Fruit fly (Drosophila melanogaster): ENCODE results near the gene Ssb-c31a.

Ssb-c31a gene

dm6 chr2L:8162307-8163024, 48.7 kb upstream of the Ssb-c31a start, which contains the start of gene Acbp1:
Acbp1 (minus strand) TSS chr2L:8162452.
- TF ChIP-seq Vsx2 (GFP tag; optimal IDR thresholded peaks at IDR 0.05; ENCODE audit: partially characterized antibody) (no peak), Rel (GFP tag; optimal IDR thresholded peaks at IDR 0.05) (peak; percentile 92), Rel (tag; optimal IDR thresholded peaks at IDR 0.05) (peak; percentile 90), dl (GFP tag; optimal IDR thresholded peaks at IDR 0.05; ENCODE audit: insufficient read depth in 1 of 2, partially characterized antibody in 2 of 2) (no peak), CrebA (GFP tag; optimal IDR thresholded peaks at IDR 0.05; ENCODE audit: borderline replicate concordance) (peak; percentile 38), fru (GFP tag; optimal IDR thresholded peaks at IDR 0.05) (peak; percentile 95), Abd-B (GFP tag; optimal IDR thresholded peaks at IDR 0.05) (no peak), lola (GFP tag; optimal IDR thresholded peaks at IDR 0.05) (no peak), dsf (GFP tag; optimal IDR thresholded peaks at IDR 0.05; ENCODE audit: borderline replicate concordance) (peak; percentile 73), jim (GFP tag; optimal IDR thresholded peaks at IDR 0.05) (no peak), Jra (GFP tag; optimal IDR thresholded peaks at IDR 0.05) (peak; percentile 80), pan (optimal IDR thresholded peaks at IDR 0.05) (no peak), N (GFP tag; optimal IDR thresholded peaks at IDR 0.05) (no peak), rgr (GFP tag; optimal IDR thresholded peaks at IDR 0.05) (peak; percentile 96), Hnf4 (GFP tag; optimal IDR thresholded peaks at IDR 0.05) (peak; percentile 90), dmrt93B (GFP tag; optimal IDR thresholded peaks at IDR 0.05) (peak; percentile 90), Mio (GFP tag; optimal IDR thresholded peaks at IDR 0.05) (peak; percentile 51), sv (GFP tag; optimal IDR thresholded peaks at IDR 0.05) (peak; percentile 95), Dfd (GFP tag; optimal IDR thresholded peaks at IDR 0.05) (no peak), HLH106 (tag; optimal IDR thresholded peaks at IDR 0.05) (peak; percentile 97), OdsH (GFP tag; optimal IDR thresholded peaks at IDR 0.05) (peak; percentile 97), br (GFP tag; optimal IDR thresholded peaks at IDR 0.05) (peak; percentile 94), ey (GFP tag; optimal IDR thresholded peaks at IDR 0.05) (peak; percentile 89), CG32264 (GFP tag; optimal IDR thresholded peaks at IDR 0.05) (peak; percentile 45), Hr83 (GFP tag; optimal IDR thresholded peaks at IDR 0.05; ENCODE audit: poor library complexity, severe bottlenecking) (peak; percentile 90), Hr78 (GFP tag; optimal IDR thresholded peaks at IDR 0.05) (no peak), psq (GFP tag; optimal IDR thresholded peaks at IDR 0.05) (peak; percentile 86), brk (GFP tag; optimal IDR thresholded peaks at IDR 0.05) (peak; percentile 95), Myc (optimal IDR thresholded peaks at IDR 0.05) (no peak), tai (GFP tag; optimal IDR thresholded peaks at IDR 0.05) (peak; percentile 95), GATAd (GFP tag; optimal IDR thresholded peaks at IDR 0.05) (peak; percentile 67), woc (GFP tag; optimal IDR thresholded peaks at IDR 0.05) (peak; percentile 98), Sp1 (GFP tag; optimal IDR thresholded peaks at IDR 0.05) (peak; percentile 99), sage (GFP tag; optimal IDR thresholded peaks at IDR 0.05) (peak; percentile 92), usp (GFP tag; optimal IDR thresholded peaks at IDR 0.05) (no peak), foxo (GFP tag; optimal IDR thresholded peaks at IDR 0.05) (peak; percentile 53 to 96), CG9705 (GFP tag; optimal IDR thresholded peaks at IDR 0.05) (peak; percentile 94), h (GFP tag; optimal IDR thresholded peaks at IDR 0.05) (peak; percentile 94)

dm6 chr2L:8163025-8163351, 48.2 kb upstream of the Ssb-c31a start, which contains the start of gene Piezo:
Piezo (plus strand) TSS chr2L:8163073.
- TF ChIP-seq Dif (GFP tag; optimal IDR thresholded peaks at IDR 0.05; ENCODE audit: partially characterized antibody) (peak; percentile 9), Hr83 (GFP tag; optimal IDR thresholded peaks at IDR 0.05; ENCODE audit: poor library complexity, severe bottlenecking) (peak; percentile 23), dl (GFP tag; optimal IDR thresholded peaks at IDR 0.05; ENCODE audit: insufficient read depth in 1 of 2, partially characterized antibody in 2 of 2) (peak in 1 of 2 experiments; percentile 10), Hr78 (GFP tag; optimal IDR thresholded peaks at IDR 0.05) (no peak)

All from whole organism, wandering third instar larva.